Worm (Caenorhabditis elegans): ENCODE results near the gene Y46G5A.18.
A peak's percentile ranks its signal among the peaks of the same experiment; 100 is the strongest.
"Not testable (repeated sequence)": the region's sequence is repeated elsewhere in the genome, so short reads cannot be mapped to it uniquely, and the experiment has no call there.

The Y46G5A.18 gene

DNA sequence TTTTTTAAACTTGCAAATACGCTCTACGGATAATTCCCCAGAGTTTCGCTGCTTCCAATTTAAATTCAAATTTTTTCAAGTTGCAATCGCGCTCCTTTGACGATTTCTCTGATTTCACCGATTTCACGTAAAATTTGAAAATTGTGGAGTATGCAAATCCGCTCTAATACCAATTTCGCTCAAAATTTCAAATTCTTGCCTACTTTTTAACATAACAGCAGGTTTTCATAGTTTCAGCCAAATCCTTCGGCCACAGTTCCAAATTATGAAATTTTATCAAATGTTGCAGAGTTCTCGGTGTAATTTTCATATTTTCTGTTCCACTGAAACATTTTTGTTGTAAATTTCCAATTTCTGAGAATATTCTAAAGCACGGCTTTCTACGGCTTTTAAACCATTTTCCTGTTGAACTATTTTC, 17.2 kb downstream of the Y46G5A.18 start, which contains the start of gene alkb-7:
Gene alkb-7, minus strand, starts transcription at position 323 of the 418 bp plus-strand sequence.
- no peak for TF ChIP-seq skn-1 (tag; optimal IDR thresholded peaks at IDR 0.05)
- no peak for TF ChIP-seq lin-39 (tag; optimal IDR thresholded peaks at IDR 0.05)
- no peak for TF ChIP-seq mdl-1 (tag; optimal IDR thresholded peaks at IDR 0.05)
- no peak for TF ChIP-seq ZK546.5 (tag; optimal IDR thresholded peaks at IDR 0.05)
- TF ChIP-seq Y55F3AM.14 (GFP tag; optimal IDR thresholded peaks at IDR 0.05): peak; percentile 52
- no peak for TF ChIP-seq ceh-82 (tag; optimal IDR thresholded peaks at IDR 0.05)
- no peak for TF ChIP-seq unc-39 (tag; optimal IDR thresholded peaks at IDR 0.05)
- TF ChIP-seq blmp-1 (tag; optimal IDR thresholded peaks at IDR 0.05; ENCODE audit: insufficient read depth): no peak
- no peak for TF ChIP-seq lin-13 (GFP tag; optimal IDR thresholded peaks at IDR 0.05)
- no peak for TF ChIP-seq sma-9 (GFP tag; optimal IDR thresholded peaks at IDR 0.05)
- no peak for TF ChIP-seq sma-9 (tag; optimal IDR thresholded peaks at IDR 0.05)
- no peak for TF ChIP-seq nhr-237 (tag; optimal IDR thresholded peaks at IDR 0.05)
- TF ChIP-seq mab-5 (tag; optimal IDR thresholded peaks at IDR 0.05): no peak
- no peak for TF ChIP-seq mbf-1 (tag; optimal IDR thresholded peaks at IDR 0.05)
- no peak for TF ChIP-seq R02D3.7 (tag; optimal IDR thresholded peaks at IDR 0.05)
- TF ChIP-seq ama-1 (optimal IDR thresholded peaks at IDR 0.05): peak; percentile 43
- no peak for TF ChIP-seq F13H6.1 (tag; optimal IDR thresholded peaks at IDR 0.05)
- no peak for TF ChIP-seq nhr-6 (tag; optimal IDR thresholded peaks at IDR 0.05)
- no peak for TF ChIP-seq sem-4 (tag; optimal IDR thresholded peaks at IDR 0.05)
- no peak for TF ChIP-seq unc-62 (GFP tag; optimal IDR thresholded peaks at IDR 0.05)
- TF ChIP-seq ztf-1 (GFP tag; conservative IDR thresholded peaks at IDR 0.05): no peak
- peak; percentile 57 for TF ChIP-seq nhr-21 (tag; optimal IDR thresholded peaks at IDR 0.05)
- no peak for TF ChIP-seq sma-3 (GFP tag; optimal IDR thresholded peaks at IDR 0.05)

ce11 chrII:12785391-12785790, 19.7 kb downstream of the Y46G5A.18 start, which contains the start of gene Y46G5A.15:
Gene Y46G5A.15 (minus strand): TSS chrII:12785416.
- TF ChIP-seq mdl-1 (tag; optimal IDR thresholded peaks at IDR 0.05) (peak in 1 of 2 experiments; percentile 1), unc-55 (GFP tag; optimal IDR thresholded peaks at IDR 0.05) (peak; percentile 9), nhr-25 (tag; optimal IDR thresholded peaks at IDR 0.05) (no peak)

- TF ChIP-seq lin-13 (GFP tag; optimal IDR thresholded peaks at IDR 0.05) (peak; percentile 96), crh-2 (tag; optimal IDR thresholded peaks at IDR 0.05) (peak; percentile 32), snpc-4 (tag; optimal IDR thresholded peaks at IDR 0.05) (peak; percentile 97), nhr-129 (tag; optimal IDR thresholded peaks at IDR 0.05) (peak; percentile 56), gmeb-1 (tag; optimal IDR thresholded peaks at IDR 0.05) (peak; percentile 29), sma-9 (GFP tag; optimal IDR thresholded peaks at IDR 0.05) (peak; percentile 50), unc-55 (GFP tag; optimal IDR thresholded peaks at IDR 0.05) (peak; percentile 67), lsy-2 (tag; optimal IDR thresholded peaks at IDR 0.05) (peak; percentile 33 to 41), F13H6.1 (tag; optimal IDR thresholded peaks at IDR 0.05) (peak; percentile 33), sma-3 (GFP tag; optimal IDR thresholded peaks at IDR 0.05) (peak; percentile 38)
- TF ChIP-seq sma-9 (tag; optimal IDR thresholded peaks at IDR 0.05): not testable (repeated sequence)
These were observed 26.7 kb downstream of the Y46G5A.18 start for ce11 chrII:12778374-12778773.

DNA sequence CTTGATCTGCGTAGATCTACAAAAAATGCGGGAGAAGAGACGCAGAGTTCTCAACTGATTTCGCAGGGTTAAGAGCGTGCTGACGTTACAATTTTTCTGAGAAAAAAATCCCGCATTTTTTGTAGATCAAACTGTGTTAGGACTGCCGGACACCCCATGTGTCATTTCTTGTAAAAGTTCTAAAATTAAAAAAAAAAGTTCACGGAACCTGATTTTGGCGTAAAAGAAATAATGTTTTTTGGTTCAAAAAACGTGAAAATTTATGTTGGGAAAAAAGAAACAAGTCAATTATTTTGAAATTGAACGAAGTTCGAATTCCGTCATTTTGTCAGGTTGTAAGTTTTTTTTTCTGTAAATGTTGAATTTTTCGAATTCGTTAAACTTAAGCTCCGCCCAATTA, 28.7 kb downstream of the Y46G5A.18 start, which contains the start of gene Y46G5A.34:
Gene Y46G5A.34, plus strand, starts transcription at position 301 of the 400 bp plus-strand sequence.
- TF ChIP-seq skn-1 (tag; optimal IDR thresholded peaks at IDR 0.05) (no peak), ama-1 (optimal IDR thresholded peaks at IDR 0.05) (no peak), nhr-10 (tag; optimal IDR thresholded peaks at IDR 0.05) (no peak), nhr-25 (tag; optimal IDR thresholded peaks at IDR 0.05) (no peak)

- TF ChIP-seq unc-39 (tag; optimal IDR thresholded peaks at IDR 0.05) (no peak), ama-1 (optimal IDR thresholded peaks at IDR 0.05) (no peak), dmd-4 (tag; optimal IDR thresholded peaks at IDR 0.05) (no peak), ztf-4 (tag; optimal IDR thresholded peaks at IDR 0.05) (no peak), unc-62 (GFP tag; optimal IDR thresholded peaks at IDR 0.05) (no peak), crh-2 (tag; optimal IDR thresholded peaks at IDR 0.05) (no peak), snpc-4 (tag; optimal IDR thresholded peaks at IDR 0.05) (no peak), ztf-11 (tag; optimal IDR thresholded peaks at IDR 0.05) (no peak), ceh-82 (tag; optimal IDR thresholded peaks at IDR 0.05) (no peak), zag-1 (tag; optimal IDR thresholded peaks at IDR 0.05) (no peak), mdl-1 (tag; optimal IDR thresholded peaks at IDR 0.05) (no peak), nhr-237 (tag; optimal IDR thresholded peaks at IDR 0.05) (no peak)
These were observed 30.7 kb downstream of the Y46G5A.18 start, which contains the start of gene Y46G5A.14 for ce11 chrII:12774402-12774801. Gene Y46G5A.14 (plus strand): TSS chrII:12774702.

Data from whole organism, L2 larva.